Fruit fly (Drosophila melanogaster) whole organism, embryonic: Measurements from ENCODE around the gene MtnE.

Experiments
- Ada2b ChIP-seq: fragments of 200-800 bp; sonication (Bioruptor generic); IDR thresholded peaks from 2 replicates; pipeline ENCODE4 v1.3.6; 2022; ENCODE audit warnings: missing biosample characterization, missing genetic modification characterization
- Atf-2 ChIP-seq: fragments of 200-800 bp; sonication (Bioruptor generic); optimal IDR thresholded peaks from 2 replicates; lab custom pipeline; 2016; ENCODE audit warnings: missing biosample characterization, missing genetic modification characterization
- Atf3 ChIP-seq: fragments of 200-800 bp; sonication (Bioruptor generic); optimal IDR thresholded peaks from 3 replicates; lab custom pipeline; 2016; ENCODE audit warnings: missing biosample characterization, missing genetic modification characterization
- Awh ChIP-seq: fragments of 200-800 bp; sonication (Bioruptor generic); IDR thresholded peaks from 2 replicates; pipeline ENCODE4, ENCODE4 v1.3.6; 2022; ENCODE audit warnings: missing biosample characterization, missing genetic modification characterization
- CG10543 ChIP-seq: fragments of 200-800 bp; sonication (Bioruptor generic); optimal IDR thresholded peaks from 3 replicates; lab custom pipeline; 2017; ENCODE audit warnings: missing biosample characterization, mild to moderate bottlenecking, missing genetic modification characterization, moderate library complexity
- CG13296 ChIP-seq: fragments of 200-800 bp; sonication (Bioruptor generic); optimal IDR thresholded peaks from 3 replicates; lab custom pipeline; 2018; ENCODE audit warnings: missing biosample characterization, mild to moderate bottlenecking, missing genetic modification characterization
- CG13775 ChIP-seq: fragments of 200-800 bp; sonication (Bioruptor generic); optimal IDR thresholded peaks from 3 replicates; lab custom pipeline; 2017; ENCODE audit warnings: missing biosample characterization, mild to moderate bottlenecking, missing genetic modification characterization
- CG13894 ChIP-seq: fragments of 200-800 bp; sonication (Bioruptor generic); optimal IDR thresholded peaks from 3 replicates; lab custom pipeline; 2018; ENCODE audit warnings: missing biosample characterization, mild to moderate bottlenecking, missing genetic modification characterization, moderate library complexity
- CG15073 ChIP-seq: fragments of 200-800 bp; sonication (Bioruptor generic); optimal IDR thresholded peaks from 2 replicates; lab custom pipeline; 2016; ENCODE audit warnings: missing biosample characterization, missing genetic modification characterization
- CG16779 ChIP-seq: fragments of 200-800 bp; sonication (Bioruptor generic); IDR thresholded peaks from 2 replicates; pipeline ENCODE4 v1.3.6; 2022; ENCODE audit warnings: missing biosample characterization, missing genetic modification characterization
- CG16813 ChIP-seq: fragments of 200-800 bp; sonication (Bioruptor generic); IDR thresholded peaks from 3 replicates; pipeline ENCODE4 v1.3.6; 2022; ENCODE audit warnings: missing biosample characterization, missing genetic modification characterization; ENCODE audit not compliant: partially characterized antibody
- CG17802 ChIP-seq: fragments of 200-800 bp; sonication (Bioruptor generic); optimal IDR thresholded peaks from 2 replicates; lab custom pipeline; 2018; ENCODE audit warnings: missing biosample characterization, mild to moderate bottlenecking, missing genetic modification characterization, moderate library complexity
- CG18599 ChIP-seq: fragments of 200-800 bp; sonication (Bioruptor generic); optimal IDR thresholded peaks from 3 replicates; lab custom pipeline; 2017; ENCODE audit warnings: missing biosample characterization, missing genetic modification characterization, mild to moderate bottlenecking, moderate library complexity, missing genetic modification reagents
- CG18764 ChIP-seq: fragments of 200-800 bp; sonication (Bioruptor generic); optimal IDR thresholded peaks from 3 replicates; lab custom pipeline; 2016; ENCODE audit warnings: missing biosample characterization, missing genetic modification characterization
- CG2199 ChIP-seq: fragments of 200-800 bp; sonication (Bioruptor generic); IDR thresholded peaks from 3 replicates; pipeline ENCODE4 v1.3.6; 2022; ENCODE audit warnings: missing biosample characterization, missing genetic modification characterization
- CG2712 ChIP-seq: fragments of 200-800 bp; optimal IDR thresholded peaks from 3 replicates; lab custom pipeline; 2019; ENCODE audit warnings: missing biosample characterization, mild to moderate bottlenecking, missing genetic modification characterization, moderate library complexity
- CG3065 ChIP-seq: fragments of 200-800 bp; sonication (Bioruptor generic); optimal IDR thresholded peaks from 2 replicates; lab custom pipeline; 2016; ENCODE audit warnings: missing biosample characterization, missing genetic modification characterization
- CG32767 ChIP-seq: fragments of 200-800 bp; sonication (Bioruptor generic); IDR thresholded peaks from 2 replicates; pipeline ENCODE4 v1.3.6; 2022; ENCODE audit warnings: missing biosample characterization, missing genetic modification characterization
- CG32772 ChIP-seq: fragments of 200-800 bp; sonication (Bioruptor generic); IDR thresholded peaks from 2 replicates; pipeline ENCODE4 v1.3.6; 2022; ENCODE audit warnings: missing biosample characterization, missing genetic modification characterization
- CG3726 ChIP-seq: fragments of 200-800 bp; sonication (Bioruptor generic); IDR thresholded peaks from 3 replicates; pipeline ENCODE4, ENCODE4 v1.3.6; 2022; ENCODE audit warnings: missing biosample characterization, missing genetic modification characterization
- CG4617 ChIP-seq: fragments of 200-800 bp; sonication (Bioruptor generic); optimal IDR thresholded peaks from 3 replicates; lab custom pipeline; 2016; ENCODE audit warnings: missing biosample characterization, missing genetic modification characterization, borderline replicate concordance
- CG7556 ChIP-seq: fragments of 200-800 bp; sonication (Bioruptor generic); optimal IDR thresholded peaks from 2 replicates; lab custom pipeline; 2017; ENCODE audit warnings: missing biosample characterization, mild to moderate bottlenecking, missing genetic modification characterization
- ERR ChIP-seq: fragments of 200-800 bp; sonication (Bioruptor generic); optimal IDR thresholded peaks from 2 replicates; lab custom pipeline; 2016; ENCODE audit warnings: missing biosample characterization, missing genetic modification characterization
- Ets65A ChIP-seq: fragments of 200-800 bp; sonication (Bioruptor generic); peaks from one replicate; lab custom pipeline; 2016; ENCODE audit warnings: missing biosample characterization, missing genetic modification characterization
- HmgZ ChIP-seq: fragments of 200-800 bp; sonication (Bioruptor generic); optimal IDR thresholded peaks from 2 replicates; lab custom pipeline; 2018; ENCODE audit warnings: missing biosample characterization, mild to moderate bottlenecking, missing genetic modification characterization
- Hr3 ChIP-seq: fragments of 200-800 bp; sonication (Bioruptor generic); optimal IDR thresholded peaks from 3 replicates; lab custom pipeline; 2016; ENCODE audit warnings: missing biosample characterization, missing genetic modification characterization
- Mad ChIP-seq: fragments of 200-800 bp; sonication (Bioruptor generic); optimal IDR thresholded peaks from 2 replicates; lab custom pipeline; 2016; ENCODE audit warnings: missing biosample characterization, missing genetic modification characterization
- Ravus ChIP-seq: fragments of 200-800 bp; sonication (Bioruptor generic); IDR thresholded peaks from 2 replicates; pipeline ENCODE4 v1.3.6; 2022; ENCODE audit warnings: missing biosample characterization, missing genetic modification characterization
- Sox102F ChIP-seq: fragments of 200-800 bp; sonication (Bioruptor generic); optimal IDR thresholded peaks from 2 replicates; lab custom pipeline; 2018; ENCODE audit warnings: missing biosample characterization, mild to moderate bottlenecking, missing genetic modification characterization, moderate library complexity
- Taf1 ChIP-seq: fragments of 200-800 bp; sonication (Bioruptor generic); IDR thresholded peaks from 2 replicates; pipeline ENCODE4 v1.3.6; 2022; ENCODE audit warnings: missing biosample characterization, missing genetic modification characterization
- Trl ChIP-seq, 3 experiments: fragments of >200 bp in 2 of 3; fragments of 200-800 bp in 1 of 3; sonication (Bioruptor generic) in 1 of 3; optimal IDR thresholded peaks; 2 replicates in 1 of 3; 3 replicates in 2 of 3; lab custom pipeline; 2016 to 2017; ENCODE audit warnings: missing biosample characterization in 1 of 3, missing genetic modification characterization in 1 of 3
- Xrp1 ChIP-seq: fragments of 200-800 bp; sonication (Bioruptor generic); IDR thresholded peaks from 2 replicates; pipeline ENCODE4 v1.3.6; 2022; ENCODE audit warnings: missing biosample characterization, missing genetic modification characterization
- al ChIP-seq: fragments of 200-800 bp; sonication (Bioruptor generic); IDR thresholded peaks from 2 replicates; pipeline ENCODE4 v1.3.6; 2022; ENCODE audit warnings: missing biosample characterization, missing genetic modification characterization
- ato ChIP-seq: fragments of 200-800 bp; sonication (Bioruptor generic); IDR thresholded peaks from 2 replicates; pipeline ENCODE4 v1.3.6; 2022; ENCODE audit warnings: missing biosample characterization, missing genetic modification characterization; ENCODE audit not compliant: partially characterized antibody
- az2 ChIP-seq: fragments of 200-800 bp; sonication (Bioruptor generic); optimal IDR thresholded peaks from 3 replicates; lab custom pipeline; 2016; ENCODE audit warnings: missing biosample characterization, missing genetic modification characterization
- bcd ChIP-seq: fragments of 200-800 bp; sonication (Bioruptor generic); optimal IDR thresholded peaks from 2 replicates; lab custom pipeline; 2017; ENCODE audit warnings: missing biosample characterization, mild to moderate bottlenecking, missing genetic modification characterization
- chinmo ChIP-seq: fragments of 200-800 bp; sonication (Bioruptor generic); IDR thresholded peaks from 4 replicates; pipeline ENCODE4 v1.3.6; 2022; ENCODE audit warnings: missing biosample characterization, missing genetic modification characterization; ENCODE audit not compliant: partially characterized antibody
- chn ChIP-seq: fragments of 200-800 bp; sonication (Bioruptor generic); optimal IDR thresholded peaks from 2 replicates; lab custom pipeline; 2016; ENCODE audit warnings: missing biosample characterization, missing genetic modification characterization
- da ChIP-seq: fragments of 200-800 bp; sonication (Bioruptor generic); optimal IDR thresholded peaks from 2 replicates; lab custom pipeline; 2016; ENCODE audit warnings: missing biosample characterization, missing genetic modification characterization
- fd3F ChIP-seq: fragments of 200-800 bp; sonication (Bioruptor generic); optimal IDR thresholded peaks from 2 replicates; lab custom pipeline; 2018; ENCODE audit warnings: missing biosample characterization, mild to moderate bottlenecking, missing genetic modification characterization, moderate library complexity
- fru ChIP-seq: fragments of >200 bp; optimal IDR thresholded peaks from 2 replicates; lab custom pipeline; 2017
- hbn ChIP-seq: fragments of 200-800 bp; sonication (Bioruptor generic); IDR thresholded peaks from 2 replicates; pipeline ENCODE4 v1.3.6; 2022; ENCODE audit warnings: missing biosample characterization, missing genetic modification characterization; ENCODE audit not compliant: partially characterized antibody
- nmo ChIP-seq: fragments of 200-800 bp; sonication (Bioruptor generic); optimal IDR thresholded peaks from 2 replicates; lab custom pipeline; 2018; ENCODE audit warnings: missing biosample characterization, mild to moderate bottlenecking, missing genetic modification characterization, moderate library complexity
- sqz ChIP-seq: fragments of 200-800 bp; sonication (Bioruptor generic); optimal IDR thresholded peaks from 3 replicates; lab custom pipeline; 2018; ENCODE audit warnings: missing biosample characterization, mild to moderate bottlenecking, missing genetic modification characterization
- tio ChIP-seq: fragments of 200-800 bp; sonication (Bioruptor generic); optimal IDR thresholded peaks from 2 replicates; lab custom pipeline; 2017; ENCODE audit warnings: missing biosample characterization, missing genetic modification characterization, inconsistent platforms
- wek ChIP-seq: fragments of 200-800 bp; sonication (Bioruptor generic); optimal IDR thresholded peaks from 3 replicates; lab custom pipeline; 2018; ENCODE audit warnings: missing biosample characterization, mild to moderate bottlenecking, missing genetic modification characterization, moderate library complexity
- wor ChIP-seq: fragments of 200-800 bp; sonication (Bioruptor generic); IDR thresholded peaks from 2 replicates; pipeline ENCODE4 v1.3.6; 2022; ENCODE audit warnings: missing biosample characterization, missing genetic modification characterization
- zen ChIP-seq: fragments of 200-800 bp; sonication (Bioruptor generic); optimal IDR thresholded peaks from 3 replicates; lab custom pipeline; 2018; ENCODE audit warnings: missing biosample characterization, mild to moderate bottlenecking, missing genetic modification characterization, moderate library complexity
- zfh1 ChIP-seq: fragments of 200-800 bp; sonication (Bioruptor generic); IDR thresholded peaks from 3 replicates; pipeline ENCODE4 v1.3.6; 2022; ENCODE audit warnings: missing biosample characterization, missing genetic modification characterization

MtnE gene

DNA sequence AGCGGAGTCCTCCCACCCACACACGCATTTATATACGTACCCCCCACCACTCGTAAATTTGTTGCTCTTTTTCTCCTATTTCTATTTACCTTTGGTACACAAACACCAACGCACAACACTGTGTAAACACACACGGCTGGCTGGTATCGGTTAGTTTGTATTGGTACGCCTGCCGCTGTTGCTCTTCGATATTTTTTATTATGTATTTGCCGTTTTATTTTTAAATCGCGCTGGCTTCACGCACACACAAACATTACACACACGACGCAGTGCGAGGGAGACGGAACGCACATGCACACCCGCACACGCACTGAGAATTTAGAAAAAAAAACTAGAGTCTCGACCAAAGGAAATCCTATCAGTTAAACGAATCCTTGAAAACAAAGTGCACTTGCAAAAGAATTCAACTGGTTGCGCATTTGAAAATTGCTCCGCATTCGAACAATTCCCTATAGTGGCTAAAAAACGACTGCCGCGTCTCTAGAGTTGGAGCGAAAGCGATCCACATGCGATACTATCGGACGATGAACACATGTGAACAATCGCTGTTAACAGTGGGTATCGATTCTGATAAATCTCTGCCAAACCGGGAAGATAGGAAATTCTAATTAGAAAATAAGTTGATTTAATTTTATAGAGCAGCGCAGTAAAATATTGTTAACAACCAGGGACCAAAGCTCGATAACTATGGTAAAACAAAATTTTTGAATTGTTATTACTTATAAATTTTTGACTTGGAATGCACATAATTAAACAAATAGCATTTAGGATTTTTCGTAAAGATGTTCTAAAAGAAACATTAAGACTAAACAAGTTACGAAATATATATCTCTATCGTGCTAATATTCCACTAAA, 16.4 kb upstream of the MtnE start (continued):
- TF ChIP-seq Xrp1 (GFP tag; lab: Robert Waterston, UW) (peak; percentile 84), fd3F (GFP tag; lab: Kevin White, UChicago) (peak; percentile 41), sqz (GFP tag; lab: Kevin White, UChicago) (peak; percentile 83), wor (GFP tag; lab: Robert Waterston, UW) (no peak), CG13775 (GFP tag; lab: Kevin White, UChicago) (peak; percentile 10), CG17802 (tag; lab: Kevin White, UChicago) (peak; percentile 47), hbn (GFP tag; lab: Robert Waterston, UW) (peak; percentile 89), CG3065 (peak; percentile 26), ERR (GFP tag; lab: Kevin White, UChicago) (peak; percentile 65), CG32767 (GFP tag; lab: Robert Waterston, UW) (peak; percentile 54; the same call in 1 of the 2 replicates), CG16813 (peak; percentile 95), CG16779 (no peak), CG3726 (GFP tag; lab: Robert Waterston, UW) (no peak; the same call in 2 of the 3 replicates), Trl (optimal IDR thresholded peaks at IDR 0.05; lab: Kevin White, UChicago) (no peak), Trl (GFP tag; optimal IDR thresholded peaks at IDR 0.05; lab: Kevin White, UChicago) (peak; percentile 59), Mad (peak; percentile 33), nmo (GFP tag; lab: Kevin White, UChicago) (peak; percentile 15), CG18764 (peak; percentile 49), wek (GFP tag; lab: Kevin White, UChicago) (peak; percentile 94), CG13894 (tag; lab: Kevin White, UChicago) (peak; percentile 63), tio (no peak), CG4617 (GFP tag; lab: Kevin White, UChicago) (peak; percentile 65), Hr3 (no peak), al (no peak), CG32772 (GFP tag; lab: Robert Waterston, UW) (0 out of 2 replicates have a peak, but pooled peaks have one; percentile 30), CG10543 (GFP tag; lab: Kevin White, UChicago) (peak; percentile 89), chinmo (GFP tag; lab: Robert Waterston, UW) (peak; percentile 98), fru (lab: Kevin White, UChicago) (no peak), bcd (GFP tag; lab: Kevin White, UChicago) (peak; percentile 47), CG2199 (GFP tag; lab: Robert Waterston, UW) (0 out of 3 replicates have a peak, but pooled peaks have one; percentile 7), zen (peak; percentile 49), Awh (GFP tag; lab: Robert Waterston, UW) (peak; percentile 79), Atf-2 (GFP tag; lab: Kevin White, UChicago) (peak; percentile 41), chn (peak; percentile 35), CG7556 (GFP tag; lab: Kevin White, UChicago) (peak; percentile 8), Ravus (no peak), zfh1 (GFP tag; lab: Robert Waterston, UW) (peak; percentile 60; the same call in 2 of the 3 replicates), Ada2b (no peak), CG15073 (GFP tag; lab: Kevin White, UChicago) (no peak), HmgZ (peak; percentile 82), Ets65A (peak; percentile 84), CG13296 (GFP tag; lab: Kevin White, UChicago) (peak; percentile 86), CG18599 (GFP tag; lab: Kevin White, UChicago) (peak; percentile 85), Sox102F (GFP tag; lab: Kevin White, UChicago) (peak; percentile 42), Atf3 (peak; percentile 0), ato (GFP tag; lab: Robert Waterston, UW) (peak; percentile 97), CG2712 (tag; lab: Kevin White, UChicago) (peak; percentile 40), Taf1 (no peak), da (peak; percentile 75), az2 (GFP tag; lab: Kevin White, UChicago) (no peak)
